3 fruit fly cellular contexts compared by ENCODE assay signal in the genomic region with DNA sequence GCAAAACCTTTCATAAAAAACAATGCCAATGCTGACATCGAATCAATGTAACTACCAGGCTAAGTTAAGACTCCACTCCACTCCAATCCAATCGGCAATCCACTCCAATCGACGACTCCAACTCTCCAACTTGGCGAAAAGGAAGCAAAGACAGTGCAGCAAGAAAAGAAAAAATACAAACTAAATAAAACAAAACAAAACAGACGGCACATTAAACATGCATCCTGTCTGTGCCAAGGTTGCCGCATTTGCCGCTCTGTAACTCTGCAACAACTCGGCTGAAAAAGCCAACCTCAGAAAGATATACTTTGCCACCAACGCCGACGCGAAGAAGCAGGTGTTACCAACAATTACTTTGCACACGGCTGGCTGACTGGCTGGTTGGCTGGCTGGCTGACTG.
TF ChIP-seq lines count a peak whose summit lies in the region.

No protein-coding gene starts in this region.

- TF ChIP-seq CTCF in whole organism, embryonic (GFP tag; optimal IDR thresholded peaks at IDR 0.05; lab: Kevin White, UChicago) = no peak

TF ChIP-seq in whole organism, embryonic, 481 proteins besides CTCF, POLR2A, EP300 and RAD21:
- TF ChIP-seq chinmo (GFP tag; IDR thresholded peaks at IDR 0.05; lab: Robert Waterston, UW; ENCODE audit: partially characterized antibody) = no peak
- TF ChIP-seq nom (GFP tag; optimal IDR thresholded peaks at IDR 0.05; lab: Kevin White, UChicago) = peak; percentile 69
- no peak for TF ChIP-seq Med (GFP tag; lab: Kevin White, UChicago)

TF ChIP-seq in whole organism, prepupa, 60 proteins besides CTCF, POLR2A, EP300 and RAD21:
- TF ChIP-seq eg (GFP tag; IDR thresholded peaks at IDR 0.05; lab: Robert Waterston, UW) = no peak
- TF ChIP-seq CG16779 (tag; optimal IDR thresholded peaks at IDR 0.05; lab: Kevin White, UChicago) = no peak
- 0 out of 3 replicates have a peak, but pooled peaks have one; percentile 6 for TF ChIP-seq CG8119 (GFP tag; IDR thresholded peaks at IDR 0.05; lab: Robert Waterston, UW)
- TF ChIP-seq CG6808 (GFP tag; optimal IDR thresholded peaks at IDR 0.05; lab: Kevin White, UChicago) = peak; percentile 1
- peak in 1 of 2 experiments; percentile 43 for TF ChIP-seq ss (GFP tag; optimal IDR thresholded peaks at IDR 0.05; lab: Kevin White, UChicago)
- peak; percentile 23 for TF ChIP-seq dsx (GFP tag; optimal IDR thresholded peaks at IDR 0.05; lab: Kevin White, UChicago; ENCODE audit: poor library complexity, severe bottlenecking)

TF ChIP-seq in whole organism, pupa, 21 proteins besides CTCF, POLR2A, EP300 and RAD21:
- TF ChIP-seq CG12605 (GFP tag; IDR thresholded peaks at IDR 0.05; lab: Robert Waterston, UW) (peak; percentile 30; the same call in 1 of the 2 replicates), CG15710 (tag; optimal IDR thresholded peaks at IDR 0.05; lab: Kevin White, UChicago) (no peak), gl (tag; optimal IDR thresholded peaks at IDR 0.05; lab: Kevin White, UChicago) (peak; percentile 71)
